Fruit fly (Drosophila melanogaster): ENCODE results near the gene ca.
A peak's percentile ranks its signal among the peaks of the same experiment; 100 is the strongest.

ca gene

DNA sequence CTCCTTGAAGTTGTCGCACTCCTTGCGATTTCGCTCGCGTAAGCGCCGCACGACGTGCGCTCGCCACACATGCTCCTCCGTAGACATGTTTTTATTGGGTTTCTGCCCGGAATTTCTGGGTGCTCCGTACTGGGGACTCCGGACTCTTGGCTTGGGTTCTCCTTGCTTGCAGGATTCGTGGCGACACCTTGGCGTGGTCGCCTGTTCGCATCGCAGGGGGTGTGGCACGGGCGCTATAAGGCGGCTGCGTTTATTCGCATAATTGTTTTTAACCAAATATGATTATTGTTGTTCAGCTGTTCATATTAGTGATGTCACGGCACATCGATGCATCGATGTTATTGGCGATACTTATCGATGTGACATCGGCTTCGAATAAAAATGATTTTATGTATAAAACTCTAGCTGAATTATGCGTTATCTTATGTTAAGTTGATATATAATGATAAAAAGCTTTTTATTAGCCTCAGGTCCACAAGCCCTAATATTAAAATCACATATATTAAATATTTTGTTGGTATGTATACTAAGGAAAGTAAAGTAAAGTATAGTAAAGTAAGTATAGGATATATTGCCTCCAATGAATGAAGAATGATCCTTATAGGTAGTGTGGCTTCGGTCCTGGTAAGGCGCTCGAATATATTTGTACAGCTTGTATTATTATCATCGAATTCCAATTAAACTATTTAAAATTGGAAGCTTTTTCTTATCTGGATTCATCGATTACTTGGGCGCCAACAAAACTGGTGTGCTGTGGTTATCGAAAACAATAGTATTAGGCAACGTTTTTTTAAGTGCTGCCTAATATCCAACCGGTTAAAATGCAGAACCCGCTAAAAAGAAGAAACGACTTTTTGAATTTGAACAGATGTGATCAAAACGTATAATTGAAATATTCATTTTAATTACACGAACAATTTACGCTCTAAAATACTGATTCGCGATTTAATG lies 28.4 kb downstream of the ca start, which contains the start of gene Atg16:
Gene Atg16 (minus strand): TSS at position 343 of the 951 bp plus-strand sequence.
- TF ChIP-seq CG8478 (optimal IDR thresholded peaks at IDR 0.05), result no peak
- TF ChIP-seq CTCF (optimal IDR thresholded peaks at IDR 0.05), result no peak

dm6 chr3R:29835710-29836049 lies 29.1 kb downstream of the ca start, which contains the start of gene Prtl99C:
TSS of gene Prtl99C (plus strand) at chr3R:29835950.
- TF ChIP-seq CTCF (optimal IDR thresholded peaks at IDR 0.05) (no peak), CG8478 (optimal IDR thresholded peaks at IDR 0.05) (no peak)

dm6 chr3R:29836188-29836587 lies 29.6 kb downstream of the ca start, which contains the start of gene CG42592:
TSS of gene CG42592 (minus strand) at chr3R:29836288.
- no peak for TF ChIP-seq CG8478 (optimal IDR thresholded peaks at IDR 0.05)
- no peak for TF ChIP-seq CTCF (optimal IDR thresholded peaks at IDR 0.05)

DNA sequence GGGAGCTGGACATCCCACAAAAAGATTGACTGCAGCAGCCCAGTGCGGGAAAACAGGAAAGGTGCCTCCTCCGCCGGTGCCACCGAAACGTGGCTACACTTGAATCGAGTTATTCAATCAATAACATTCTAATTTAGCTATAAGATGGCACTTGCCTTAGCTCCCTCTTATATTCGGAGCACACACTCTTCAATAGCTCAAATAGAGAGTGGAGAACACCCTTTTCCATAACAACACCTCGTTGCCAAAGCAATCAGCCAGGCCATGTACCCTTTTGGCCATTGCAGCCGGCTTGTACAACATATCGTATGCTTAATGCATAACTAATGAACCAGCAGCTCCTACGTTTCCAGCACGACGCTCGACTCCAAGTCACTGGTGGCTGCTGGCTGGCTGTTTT lies 31.2 kb downstream of the ca start:
- no peak for TF ChIP-seq CTCF (optimal IDR thresholded peaks at IDR 0.05)
- no peak for TF ChIP-seq CG8478 (optimal IDR thresholded peaks at IDR 0.05)

DNA sequence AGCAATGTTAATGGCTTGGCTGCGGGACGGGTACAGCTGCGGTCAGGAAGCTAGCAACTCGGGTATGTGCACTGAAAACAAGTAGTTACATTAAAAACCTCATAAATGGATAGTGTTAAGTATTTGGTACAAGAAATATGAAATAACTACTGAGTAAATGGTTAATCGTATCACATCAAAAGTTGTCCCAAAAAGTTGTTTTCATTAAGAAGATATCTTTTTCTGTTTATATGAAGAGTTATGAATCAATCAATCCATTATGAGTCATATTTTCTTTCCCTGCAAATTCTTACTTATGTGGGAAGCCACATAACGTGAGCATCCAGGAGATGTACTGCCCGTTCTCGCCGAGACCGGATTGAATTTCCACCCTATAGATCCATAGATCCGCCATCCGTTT lies 32.1 kb downstream of the ca start:
- no peak for TF ChIP-seq CG8478 (optimal IDR thresholded peaks at IDR 0.05)
- TF ChIP-seq CTCF (optimal IDR thresholded peaks at IDR 0.05), result no peak

dm6 chr3R:29839707-29840311 lies 33.2 kb downstream of the ca start:
- no peak for TF ChIP-seq CTCF (optimal IDR thresholded peaks at IDR 0.05)
- no peak for TF ChIP-seq CG8478 (optimal IDR thresholded peaks at IDR 0.05)

- no peak for TF ChIP-seq CTCF (optimal IDR thresholded peaks at IDR 0.05)
These were observed 34.7 kb downstream of the ca start, which contains the start of gene Cad99C for dm6 chr3R:29841293-29841791. TSS of gene Cad99C (plus strand) at chr3R:29841657.

- TF ChIP-seq CTCF (optimal IDR thresholded peaks at IDR 0.05) (no peak), CG8478 (optimal IDR thresholded peaks at IDR 0.05) (no peak)
These were observed 40.5 kb downstream of the ca start for dm6 chr3R:29847126-29847525.

DNA sequence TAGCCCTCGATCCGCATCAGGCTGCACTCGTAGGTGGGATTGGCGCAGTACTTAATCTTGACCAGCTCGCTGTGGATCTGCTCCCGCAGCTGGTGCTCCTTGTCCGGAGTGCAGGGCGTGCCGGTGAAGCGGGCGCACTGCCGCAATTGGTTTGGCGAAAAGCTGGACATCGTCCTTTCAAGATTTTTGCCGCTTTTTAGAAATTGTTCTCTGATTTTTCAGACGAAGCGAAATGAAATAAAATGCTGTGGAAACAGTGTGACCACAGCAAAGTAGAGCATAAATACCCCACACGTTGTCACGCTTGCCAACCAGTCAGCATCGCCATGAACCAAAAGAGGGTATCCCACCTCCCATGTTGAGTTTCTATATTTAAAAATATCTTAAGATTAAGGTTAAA lies 50.6 kb downstream of the ca start, which contains the start of gene dgt1:
Gene dgt1 (minus strand): TSS at position 264 of the 400 bp plus-strand sequence.
- TF ChIP-seq CG8478 (optimal IDR thresholded peaks at IDR 0.05) (no peak), CTCF (optimal IDR thresholded peaks at IDR 0.05) (peak in 1 of 2 experiments; percentile 49)

DNA sequence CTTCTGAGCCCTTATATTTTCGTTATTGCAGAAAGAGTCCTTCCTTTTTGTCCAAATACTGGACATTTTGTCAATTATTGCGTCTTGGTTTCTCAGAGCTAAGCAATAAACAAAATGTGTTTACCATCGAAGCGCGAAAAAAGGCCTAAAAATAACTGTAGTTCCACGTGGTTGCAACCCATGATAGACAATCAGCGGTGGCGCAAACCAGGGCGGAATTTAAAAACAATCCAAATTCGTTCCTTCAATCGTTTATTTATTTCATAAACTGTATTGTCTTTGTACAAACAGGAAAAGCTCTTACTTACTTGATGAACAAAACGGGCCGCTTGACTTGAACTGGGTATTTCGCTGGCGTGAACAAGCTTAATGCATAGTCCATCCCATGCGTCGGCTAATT lies 52.2 kb downstream of the ca start, which contains the start of gene CG7824:
Gene CG7824 (minus strand): TSS at position 131 of the 400 bp plus-strand sequence.
- peak; percentile 27 to 43 for TF ChIP-seq CTCF (optimal IDR thresholded peaks at IDR 0.05)
- TF ChIP-seq CG8478 (optimal IDR thresholded peaks at IDR 0.05), result no peak

DNA sequence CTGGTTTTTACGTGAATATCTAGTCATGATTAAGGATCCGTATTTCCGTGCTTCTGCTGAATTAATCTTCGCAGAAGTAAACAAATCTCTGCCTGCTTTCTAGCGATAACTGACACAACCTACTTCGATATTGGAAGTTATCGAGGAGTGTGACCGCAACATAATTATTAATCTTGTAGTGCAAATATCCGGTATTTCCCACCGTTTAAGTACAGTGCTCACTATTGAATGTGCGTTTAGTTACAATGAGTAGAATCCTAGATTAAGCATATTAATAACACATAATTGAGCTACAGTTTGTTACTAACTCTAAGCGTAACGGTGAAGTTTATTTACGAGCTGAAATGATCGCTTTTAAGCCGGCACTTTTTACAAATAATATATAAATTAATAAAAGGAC lies 53.2 kb downstream of the ca start:
- no peak for TF ChIP-seq CG8478 (optimal IDR thresholded peaks at IDR 0.05)
- TF ChIP-seq CTCF (optimal IDR thresholded peaks at IDR 0.05), result no peak

dm6 chr3R:29861432-29862249 lies 55.0 kb downstream of the ca start, which contains the start of the genes CG15514 and RpS8:
TSS of gene CG15514 (minus strand) at chr3R:29861494.
TSS of gene RpS8 (plus strand) at chr3R:29861582.
- TF ChIP-seq CTCF (optimal IDR thresholded peaks at IDR 0.05) (peak in 1 of 2 experiments; percentile 15), CG8478 (optimal IDR thresholded peaks at IDR 0.05) (no peak)

DNA sequence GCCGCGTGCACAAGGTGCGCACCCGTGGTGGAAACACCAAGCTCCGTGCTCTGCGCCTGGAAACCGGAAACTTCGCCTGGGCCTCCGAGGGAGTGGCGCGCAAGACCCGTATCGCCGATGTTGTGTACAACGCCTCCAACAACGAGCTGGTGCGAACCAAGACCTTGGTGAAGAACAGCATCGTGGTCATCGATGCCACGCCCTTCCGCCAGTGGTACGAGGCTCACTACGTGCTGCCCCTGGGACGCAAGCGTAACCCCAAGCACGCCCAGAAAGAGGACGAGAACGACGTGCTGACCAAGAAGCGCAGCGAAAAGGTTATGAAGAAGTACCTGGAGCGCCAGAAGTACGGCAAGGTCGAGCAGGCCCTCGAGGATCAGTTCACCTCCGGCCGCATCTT lies 56.2 kb downstream of the ca start:
- no peak for TF ChIP-seq CTCF (optimal IDR thresholded peaks at IDR 0.05)
- no peak for TF ChIP-seq CG8478 (optimal IDR thresholded peaks at IDR 0.05)

All from S2 (cell line).